Fruit fly (Drosophila melanogaster): ENCODE measurements around the gene CG11854.
A peak's percentile ranks its signal among the peaks of the same experiment; 100 is the strongest.

The CG11854 gene

dm6 chr3R:25247379-25247869 is 5.6 kb downstream of the CG11854 start, which contains the start of the genes RpS27 and Nup37 (continued):
- TF ChIP-seq CG34224 (GFP tag; IDR thresholded peaks at IDR 0.05; ENCODE audit: partially characterized antibody) (no peak), ab (GFP tag; optimal IDR thresholded peaks at IDR 0.05) (peak; percentile 94), ham (GFP tag; IDR thresholded peaks at IDR 0.05) (peak; percentile 94), Adf1 (GFP tag; IDR thresholded peaks at IDR 0.05) (peak; percentile 79), dati (GFP tag; IDR thresholded peaks at IDR 0.05) (peak; percentile 96), CG4820 (GFP tag; optimal IDR thresholded peaks at IDR 0.05) (peak; percentile 97), slp2 (GFP tag; optimal IDR thresholded peaks at IDR 0.05) (peak; percentile 99), CG8765 (GFP tag; IDR thresholded peaks at IDR 0.05) (peak; percentile 89), oc (tag; optimal IDR thresholded peaks at IDR 0.05) (peak; percentile 92), cwo (GFP tag; optimal IDR thresholded peaks at IDR 0.05) (peak; percentile 91), CG17912 (GFP tag; optimal IDR thresholded peaks at IDR 0.05) (peak; percentile 100), CG18764 (GFP tag; optimal IDR thresholded peaks at IDR 0.05) (peak; percentile 98), Atf-2 (GFP tag; optimal IDR thresholded peaks at IDR 0.05) (peak; percentile 97), CG15696 (tag; optimal IDR thresholded peaks at IDR 0.05) (peak; percentile 81), CG7786 (GFP tag; optimal IDR thresholded peaks at IDR 0.05) (peak; percentile 98), CG31388 (GFP tag; optimal IDR thresholded peaks at IDR 0.05) (peak; percentile 94), CG5180 (GFP tag; optimal IDR thresholded peaks at IDR 0.05) (peak; percentile 91), Bteb2 (GFP tag; optimal IDR thresholded peaks at IDR 0.05) (peak; percentile 97), so (GFP tag; IDR thresholded peaks at IDR 0.05) (peak; percentile 95), yki (optimal IDR thresholded peaks at IDR 0.05) (no peak), ato (GFP tag; IDR thresholded peaks at IDR 0.05; ENCODE audit: partially characterized antibody) (no peak), CG13123 (GFP tag; optimal IDR thresholded peaks at IDR 0.05) (peak; percentile 100), CG8281 (tag; optimal IDR thresholded peaks at IDR 0.05) (peak; percentile 87), CG15479 (GFP tag; optimal IDR thresholded peaks at IDR 0.05) (peak; percentile 75), zen (tag; optimal IDR thresholded peaks at IDR 0.05) (peak; percentile 91), CG7271 (tag; optimal IDR thresholded peaks at IDR 0.05) (peak; percentile 99), CG11093 (GFP tag; IDR thresholded peaks at IDR 0.05) (peak; percentile 85), chinmo (GFP tag; IDR thresholded peaks at IDR 0.05; ENCODE audit: partially characterized antibody) (no peak), hbn (GFP tag; IDR thresholded peaks at IDR 0.05; ENCODE audit: partially characterized antibody) (no peak), CG34376 (GFP tag; optimal IDR thresholded peaks at IDR 0.05) (peak; percentile 100), dm (GFP tag; optimal IDR thresholded peaks at IDR 0.05) (peak; percentile 99), MBD-R2 (GFP tag; IDR thresholded peaks at IDR 0.05) (peak; percentile 86), CG34422 (GFP tag; IDR thresholded peaks at IDR 0.05) (peak; percentile 97), CG16815 (GFP tag; optimal IDR thresholded peaks at IDR 0.05) (peak; percentile 95), CG4328 (GFP tag; optimal IDR thresholded peaks at IDR 0.05) (peak; percentile 99), CG10147 (GFP tag; optimal IDR thresholded peaks at IDR 0.05) (peak; percentile 95), CG7357 (GFP tag; IDR thresholded peaks at IDR 0.05) (peak; percentile 73), z (GFP tag; IDR thresholded peaks at IDR 0.05) (peak; percentile 78), NC2β (GFP tag; optimal IDR thresholded peaks at IDR 0.05) (peak; percentile 100), CG43689 (GFP tag; IDR thresholded peaks at IDR 0.05) (peak; percentile 95), CG16863 (GFP tag; optimal IDR thresholded peaks at IDR 0.05) (peak; percentile 98), CG12942 (GFP tag; optimal IDR thresholded peaks at IDR 0.05) (peak; percentile 97), C15 (GFP tag; IDR thresholded peaks at IDR 0.05) (peak; percentile 93), ac (GFP tag; optimal IDR thresholded peaks at IDR 0.05) (peak; percentile 99), ro (GFP tag; IDR thresholded peaks at IDR 0.05) (peak; percentile 94), CG3407 (GFP tag; optimal IDR thresholded peaks at IDR 0.05) (peak; percentile 98), kay (GFP tag; optimal IDR thresholded peaks at IDR 0.05) (peak; percentile 93), CG2889 (GFP tag; IDR thresholded peaks at IDR 0.05) (peak; percentile 94), ci (GFP tag; IDR thresholded peaks at IDR 0.05) (peak; percentile 99), CG1233 (GFP tag; optimal IDR thresholded peaks at IDR 0.05) (peak; percentile 99), Fer1 (GFP tag; optimal IDR thresholded peaks at IDR 0.05) (peak; percentile 98)
